Fruit fly (Drosophila melanogaster) whole organism, embryonic: ENCODE data around the gene btz.

Experiments used
- Abd-B ChIP-seq: fragments of 200-800 bp; sonication (Bioruptor generic); optimal IDR thresholded peaks from 2 replicates; lab custom pipeline; 2018; ENCODE audit warnings: missing biosample characterization, mild to moderate bottlenecking, missing genetic modification characterization, moderate library complexity
- Adf1 ChIP-seq: fragments of 200-800 bp; sonication (Bioruptor generic); IDR thresholded peaks from 2 replicates; pipeline ENCODE4 v1.3.6; 2022; ENCODE audit warnings: missing biosample characterization, missing genetic modification characterization
- Antp ChIP-seq: fragments of 200-800 bp; sonication (Bioruptor generic); optimal IDR thresholded peaks from 3 replicates; lab custom pipeline; 2016; ENCODE audit warnings: missing biosample characterization, missing genetic modification characterization
- Awh ChIP-seq: fragments of 200-800 bp; sonication (Bioruptor generic); IDR thresholded peaks from 2 replicates; pipeline ENCODE4, ENCODE4 v1.3.6; 2022; ENCODE audit warnings: missing biosample characterization, missing genetic modification characterization
- BtbVII ChIP-seq: fragments of 200-800 bp; sonication (Bioruptor generic); optimal IDR thresholded peaks from 3 replicates; lab custom pipeline; 2017; ENCODE audit warnings: missing biosample characterization, mild to moderate bottlenecking, missing genetic modification characterization
- CG13894 ChIP-seq: fragments of 200-800 bp; sonication (Bioruptor generic); optimal IDR thresholded peaks from 3 replicates; lab custom pipeline; 2018; ENCODE audit warnings: missing biosample characterization, mild to moderate bottlenecking, missing genetic modification characterization, moderate library complexity
- CG14050 ChIP-seq: fragments of 200-800 bp; sonication (Bioruptor generic); IDR thresholded peaks from 3 replicates; pipeline ENCODE4 v1.3.6; 2022; ENCODE audit warnings: missing biosample characterization, missing genetic modification characterization
- CG18011 ChIP-seq: fragments of 200-800 bp; sonication (Bioruptor generic); optimal IDR thresholded peaks from 2 replicates; lab custom pipeline; 2017; ENCODE audit warnings: missing biosample characterization, missing genetic modification characterization, mild to moderate bottlenecking, moderate library complexity, missing genotype
- CG2116 ChIP-seq: fragments of 200-800 bp; sonication (Bioruptor generic); optimal IDR thresholded peaks from 3 replicates; lab custom pipeline; 2018; ENCODE audit warnings: missing biosample characterization, mild to moderate bottlenecking, missing genetic modification characterization
- CG3065 ChIP-seq: fragments of 200-800 bp; sonication (Bioruptor generic); optimal IDR thresholded peaks from 2 replicates; lab custom pipeline; 2016; ENCODE audit warnings: missing biosample characterization, missing genetic modification characterization
- CG3726 ChIP-seq: fragments of 200-800 bp; sonication (Bioruptor generic); IDR thresholded peaks from 3 replicates; pipeline ENCODE4, ENCODE4 v1.3.6; 2022; ENCODE audit warnings: missing biosample characterization, missing genetic modification characterization
- CG42726 ChIP-seq: fragments of 200-800 bp; sonication (Bioruptor generic); IDR thresholded peaks from 2 replicates; pipeline ENCODE4 v1.3.6; 2022; ENCODE audit warnings: missing biosample characterization, missing genetic modification characterization; ENCODE audit not compliant: partially characterized antibody
- CG4282 ChIP-seq: fragments of 200-800 bp; sonication (Bioruptor generic); optimal IDR thresholded peaks from 2 replicates; lab custom pipeline; 2016; ENCODE audit warnings: missing biosample characterization, missing genetic modification characterization
- CG5953 ChIP-seq: fragments of 200-800 bp; sonication (Bioruptor generic); IDR thresholded peaks from 2 replicates; pipeline ENCODE4 v1.3.6; 2022; ENCODE audit warnings: missing biosample characterization, missing genetic modification characterization
- CG7786 ChIP-seq: fragments of 200-800 bp; sonication (Bioruptor generic); optimal IDR thresholded peaks from 2 replicates; lab custom pipeline; 2016; ENCODE audit warnings: missing biosample characterization, missing genetic modification characterization
- CG8388 ChIP-seq: fragments of 200-800 bp; sonication (Bioruptor generic); optimal IDR thresholded peaks from 2 replicates; lab custom pipeline; 2019; ENCODE audit warnings: missing biosample characterization, mild to moderate bottlenecking, missing genetic modification characterization, moderate library complexity
- CG9797 ChIP-seq: fragments of 200-800 bp; sonication (Bioruptor generic); optimal IDR thresholded peaks from 3 replicates; lab custom pipeline; 2018; ENCODE audit warnings: missing biosample characterization, mild to moderate bottlenecking, missing genetic modification characterization
- CG9876 ChIP-seq: fragments of 200-800 bp; sonication (Bioruptor generic); optimal IDR thresholded peaks from 2 replicates; lab custom pipeline; 2016; ENCODE audit warnings: missing biosample characterization, missing genetic modification characterization
- CTCF ChIP-seq: fragments of 200-800 bp; sonication (Bioruptor generic); optimal IDR thresholded peaks from 2 replicates; lab custom pipeline; 2017; ENCODE audit warnings: missing biosample characterization, mild to moderate bottlenecking, missing genetic modification characterization, moderate library complexity
- Deaf1 ChIP-seq: fragments of 200-800 bp; optimal IDR thresholded peaks from 3 replicates; lab custom pipeline; 2019; ENCODE audit warnings: missing biosample characterization, mild to moderate bottlenecking, missing genetic modification characterization, moderate library complexity
- Dip2 ChIP-seq: fragments of 200-800 bp; sonication (Bioruptor generic); IDR thresholded peaks from 2 replicates; pipeline ENCODE4 v1.3.6; 2022; ENCODE audit warnings: missing biosample characterization, missing genetic modification characterization
- Dref ChIP-seq: fragments of 200-800 bp; sonication (Bioruptor generic); IDR thresholded peaks from 2 replicates; pipeline ENCODE4 v1.3.6; 2022; ENCODE audit warnings: missing biosample characterization, missing genetic modification characterization
- H2.0 ChIP-seq: fragments of 200-800 bp; sonication (Bioruptor generic); IDR thresholded peaks from 2 replicates; pipeline ENCODE4 v1.3.6; 2022; ENCODE audit warnings: missing biosample characterization, missing genetic modification characterization
- Hand ChIP-seq: fragments of 200-800 bp; sonication (Bioruptor generic); optimal IDR thresholded peaks from 2 replicates; lab custom pipeline; 2017; ENCODE audit warnings: mild to moderate bottlenecking, missing biosample characterization, missing genetic modification reagents, missing genetic modification characterization
- Hey ChIP-seq: fragments of 200-800 bp; sonication (Bioruptor generic); optimal IDR thresholded peaks from 3 replicates; lab custom pipeline; 2018; ENCODE audit warnings: missing biosample characterization, mild to moderate bottlenecking, missing genetic modification characterization
- HmgZ ChIP-seq: fragments of 200-800 bp; sonication (Bioruptor generic); optimal IDR thresholded peaks from 2 replicates; lab custom pipeline; 2018; ENCODE audit warnings: missing biosample characterization, mild to moderate bottlenecking, missing genetic modification characterization
- Hr3 ChIP-seq: fragments of 200-800 bp; sonication (Bioruptor generic); optimal IDR thresholded peaks from 3 replicates; lab custom pipeline; 2016; ENCODE audit warnings: missing biosample characterization, missing genetic modification characterization
- Hr39 ChIP-seq: fragments of >200 bp; optimal IDR thresholded peaks from 2 replicates; lab custom pipeline; 2017
- Med ChIP-seq: fragments of 200-800 bp; sonication (Bioruptor generic); peaks from one replicate; lab custom pipeline; 2016; ENCODE audit warnings: missing biosample characterization, missing genetic modification characterization, mild to moderate bottlenecking, inconsistent platforms, moderate library complexity
- Oaz ChIP-seq: fragments of 200-800 bp; sonication (Bioruptor generic); IDR thresholded peaks from 2 replicates; pipeline ENCODE4 v1.3.6; 2022; ENCODE audit warnings: missing biosample characterization, missing genetic modification characterization
- Ptx1 ChIP-seq: fragments of 200-800 bp; sonication (Bioruptor generic); IDR thresholded peaks from 2 replicates; pipeline ENCODE4 v1.3.6; 2022; ENCODE audit warnings: missing biosample characterization, missing genetic modification characterization
- Sox102F ChIP-seq: fragments of 200-800 bp; sonication (Bioruptor generic); optimal IDR thresholded peaks from 2 replicates; lab custom pipeline; 2018; ENCODE audit warnings: missing biosample characterization, mild to moderate bottlenecking, missing genetic modification characterization, moderate library complexity
- Usf ChIP-seq: fragments of 200-800 bp; sonication (Bioruptor generic); optimal IDR thresholded peaks from 2 replicates; lab custom pipeline; 2017; ENCODE audit warnings: missing genotype, missing biosample characterization, missing genetic modification characterization
- amos ChIP-seq: fragments of 200-800 bp; sonication (Bioruptor generic); IDR thresholded peaks from 2 replicates; pipeline ENCODE4 v1.3.6; 2022; ENCODE audit warnings: missing biosample characterization, missing genetic modification characterization; ENCODE audit not compliant: partially characterized antibody
- ash1 ChIP-seq: fragments of 200-800 bp; sonication (Bioruptor generic); optimal IDR thresholded peaks from 2 replicates; lab custom pipeline; 2018; ENCODE audit warnings: missing biosample characterization, mild to moderate bottlenecking, missing genetic modification characterization
- btn ChIP-seq: fragments of 200-800 bp; sonication (Bioruptor generic); optimal IDR thresholded peaks from 2 replicates; lab custom pipeline; 2016; ENCODE audit warnings: missing biosample characterization, missing genetic modification characterization
- chn ChIP-seq: fragments of 200-800 bp; sonication (Bioruptor generic); optimal IDR thresholded peaks from 2 replicates; lab custom pipeline; 2016; ENCODE audit warnings: missing biosample characterization, missing genetic modification characterization
- corto ChIP-seq: fragments of 200-800 bp; sonication (Bioruptor generic); optimal IDR thresholded peaks from 2 replicates; lab custom pipeline; 2016; ENCODE audit warnings: missing biosample characterization, mild to moderate bottlenecking, missing genetic modification characterization, moderate library complexity
- danr ChIP-seq: fragments of 200-800 bp; sonication (Bioruptor generic); IDR thresholded peaks from 2 replicates; pipeline ENCODE4 v1.3.6; 2022; ENCODE audit warnings: missing biosample characterization, missing genetic modification characterization
- dimm ChIP-seq: fragments of 200-800 bp; sonication (Bioruptor generic); IDR thresholded peaks from 2 replicates; pipeline ENCODE4 v1.3.6; 2022; ENCODE audit warnings: missing biosample characterization, missing genetic modification characterization
- gcm ChIP-seq: fragments of 200-800 bp; sonication (Bioruptor generic); optimal IDR thresholded peaks from 2 replicates; lab custom pipeline; 2019; ENCODE audit warnings: missing biosample characterization, mild to moderate bottlenecking, missing genetic modification characterization, moderate library complexity
- insv ChIP-seq, 2 experiments: fragments of 200-800 bp; sonication (Bioruptor generic); optimal IDR thresholded peaks; 3 replicates each; lab custom pipeline; 2016 to 2018; ENCODE audit warnings: missing biosample characterization in 2 of 2, missing genetic modification characterization in 2 of 2
- ken ChIP-seq: fragments of 200-800 bp; sonication (Bioruptor generic); IDR thresholded peaks from 3 replicates; pipeline ENCODE4 v1.3.6; 2022; ENCODE audit warnings: missing biosample characterization, missing genetic modification characterization
- otp ChIP-seq: fragments of 200-800 bp; sonication (Bioruptor generic); IDR thresholded peaks from 3 replicates; pipeline ENCODE4, ENCODE4 v1.3.6; 2022; ENCODE audit warnings: missing biosample characterization, missing genetic modification characterization
- pb ChIP-seq: fragments of 200-800 bp; sonication (Bioruptor generic); optimal IDR thresholded peaks from 3 replicates; lab custom pipeline; 2016; ENCODE audit warnings: missing biosample characterization, missing genetic modification characterization
- pnt ChIP-seq: fragments of 200-800 bp; sonication (Bioruptor generic); optimal IDR thresholded peaks from 3 replicates; lab custom pipeline; 2016; ENCODE audit warnings: missing biosample characterization, missing genetic modification characterization
- pzg ChIP-seq: fragments of 200-800 bp; sonication (Bioruptor generic); optimal IDR thresholded peaks from 3 replicates; lab custom pipeline; 2018; ENCODE audit warnings: missing biosample characterization, mild to moderate bottlenecking, missing genetic modification characterization, moderate library complexity
- sens ChIP-seq: fragments of 200-800 bp; sonication (Bioruptor generic); peaks from one replicate; lab custom pipeline; 2016; ENCODE audit warnings: missing biosample characterization, missing genetic modification characterization
- sens-2 ChIP-seq: fragments of 200-800 bp; sonication (Bioruptor generic); IDR thresholded peaks from 2 replicates; pipeline ENCODE4 v1.3.6; 2022; ENCODE audit warnings: missing biosample characterization, missing genetic modification characterization
- stwl ChIP-seq: fragments of 200-800 bp; sonication (Bioruptor generic); optimal IDR thresholded peaks from 3 replicates; lab custom pipeline; 2018; ENCODE audit warnings: missing biosample characterization, mild to moderate bottlenecking, missing genetic modification characterization, moderate library complexity
- twi ChIP-seq: fragments of 200-800 bp; optimal IDR thresholded peaks from 2 replicates; lab custom pipeline; 2019; ENCODE audit warnings: missing biosample characterization, mild to moderate bottlenecking, missing genetic modification characterization, moderate library complexity

Gene btz

DNA sequence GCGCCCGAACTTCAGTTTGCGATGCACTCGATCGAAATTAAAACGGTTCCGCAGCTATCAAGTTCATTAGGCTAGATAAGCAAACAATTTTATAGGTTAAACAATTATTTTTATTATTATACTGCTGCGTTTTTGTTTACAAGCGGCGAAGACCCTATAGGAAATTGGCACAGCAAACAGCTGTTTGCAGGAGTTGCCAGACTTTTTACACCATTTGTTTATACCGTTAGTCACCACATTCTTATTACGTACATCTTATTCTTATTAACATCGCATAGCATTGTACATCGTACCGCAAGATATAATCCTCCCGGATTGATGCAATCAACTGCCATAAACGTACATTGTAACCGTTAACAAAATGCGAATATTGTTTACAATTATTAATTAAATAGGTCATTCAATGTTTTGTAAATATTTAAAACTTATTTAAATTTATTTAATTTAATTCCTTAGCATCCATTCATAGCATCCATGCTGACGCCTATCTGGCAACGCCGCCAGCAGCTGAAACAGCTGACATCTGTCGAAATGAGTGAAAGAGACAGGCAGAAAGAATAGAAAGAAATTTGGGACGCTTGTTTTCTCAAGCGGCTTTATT is 6.5 kb downstream of the btz start, which contains the start of the genes CROT and CG12877 (continued):
- TF ChIP-seq stwl (tag; lab: Kevin White, UChicago) (peak; percentile 75), otp (0 out of 3 replicates have a peak, but pooled peaks have one; percentile 53), Ptx1 (GFP tag; lab: Robert Waterston, UW) (peak; percentile 88), insv (GFP tag; optimal IDR thresholded peaks at IDR 0.05; lab: Kevin White, UChicago) (peak in 1 of 2 experiments; percentile 74), CG4282 (no peak), CG42726 (no peak), Hr3 (peak; percentile 89), ken (peak; percentile 68; the same call in 2 of the 3 replicates), btn (GFP tag; lab: Kevin White, UChicago) (no peak), CG8388 (peak; percentile 73), CTCF (GFP tag; lab: Kevin White, UChicago) (no peak), sens (GFP tag; lab: Kevin White, UChicago) (peak; percentile 93), Hr39 (lab: Kevin White, UChicago) (no peak), CG14050 (GFP tag; lab: Robert Waterston, UW) (peak; percentile 42; the same call in 1 of the 3 replicates), dimm (GFP tag; lab: Robert Waterston, UW) (peak; percentile 29; the same call in 1 of the 2 replicates), Oaz (peak; percentile 68; the same call in 1 of the 2 replicates), Sox102F (peak; percentile 81), BtbVII (GFP tag; lab: Kevin White, UChicago) (peak; percentile 48), Deaf1 (peak; percentile 27), twi (peak; percentile 81), HmgZ (tag; lab: Kevin White, UChicago) (peak; percentile 63), Hand (no peak), Hey (no peak), corto (GFP tag; lab: Kevin White, UChicago) (peak; percentile 4), sens-2 (GFP tag; lab: Robert Waterston, UW) (0 out of 2 replicates have a peak, but pooled peaks have one; percentile 27), CG3065 (GFP tag; lab: Kevin White, UChicago) (peak; percentile 60), ash1 (GFP tag; lab: Kevin White, UChicago) (no peak), CG3726 (GFP tag; lab: Robert Waterston, UW) (peak; percentile 23; the same call in 1 of the 3 replicates), Dref (peak; percentile 15; the same call in 1 of the 2 replicates), danr (GFP tag; lab: Robert Waterston, UW) (peak; percentile 75; the same call in 1 of the 2 replicates), Antp (peak; percentile 35), Med (peak; percentile 54), CG7786 (GFP tag; lab: Kevin White, UChicago) (peak; percentile 30), Abd-B (GFP tag; lab: Kevin White, UChicago) (peak; percentile 91), CG9876 (GFP tag; lab: Kevin White, UChicago) (no peak), pb (GFP tag; lab: Kevin White, UChicago) (no peak), CG13894 (tag; lab: Kevin White, UChicago) (peak; percentile 36), CG9797 (GFP tag; lab: Kevin White, UChicago) (peak; percentile 35), Awh (GFP tag; lab: Robert Waterston, UW) (peak; percentile 66; the same call in 1 of the 2 replicates), H2.0 (GFP tag; lab: Robert Waterston, UW) (peak; percentile 83), gcm (peak; percentile 63), Dip2 (GFP tag; lab: Robert Waterston, UW) (no peak), CG18011 (GFP tag; lab: Kevin White, UChicago) (peak; percentile 76), pzg (GFP tag; lab: Kevin White, UChicago) (peak; percentile 47), Adf1 (GFP tag; lab: Robert Waterston, UW) (peak; percentile 41), amos (GFP tag; lab: Robert Waterston, UW) (no peak), Usf (GFP tag; lab: Kevin White, UChicago) (peak; percentile 74), CG2116 (GFP tag; lab: Kevin White, UChicago) (peak; percentile 90), chn (GFP tag; lab: Kevin White, UChicago) (peak; percentile 67), CG5953 (GFP tag; lab: Robert Waterston, UW) (peak; percentile 44), pnt (GFP tag; lab: Kevin White, UChicago) (peak; percentile 5)
